Fruit fly (Drosophila melanogaster) whole organism: ENCODE results near the gene CG13689.

Experiments
- CG8478 ChIP-seq: fragments of >200 bp; optimal IDR thresholded peaks from 2 replicates; lab custom pipeline; 2018; ENCODE audit warnings: inconsistent platforms
- Dll ChIP-seq: fragments of >200 bp; optimal IDR thresholded peaks from 2 replicates; lab custom pipeline; 2017
- psq ChIP-seq: fragments of >200 bp; optimal IDR thresholded peaks from 2 replicates; lab custom pipeline; 2017

- no peak for TF ChIP-seq CG8478 (lab: Kevin White, UChicago)
- no peak for TF ChIP-seq Dll
- TF ChIP-seq psq (lab: Kevin White, UChicago): no peak
Measured at dm6 chr2L:630177-630576, 27.6 kb downstream of the CG13689 start.
